Worm (Caenorhabditis elegans) whole organism, L2 larva: Measurements from ENCODE around the gene eif-3.G.

ENCODE experiments used
- C34F6.9 ChIP-seq: fragments of 150-350 bp; optimal IDR thresholded peaks from 2 replicates; lab custom pipeline; 2014; ENCODE audit warnings: missing biosample characterization, missing genetic modification characterization
- F13H6.1 ChIP-seq: sonication (generic microtip); optimal IDR thresholded peaks from 2 replicates; lab custom pipeline; 2016; ENCODE audit warnings: missing genetic modification characterization, missing compliant biosample characterization
- R02D3.7 ChIP-seq: fragments of 150-350 bp; optimal IDR thresholded peaks from 2 replicates; lab custom pipeline; 2014; ENCODE audit warnings: missing biosample characterization, missing genetic modification characterization
- ZK546.5 ChIP-seq: sonication (generic microtip); optimal IDR thresholded peaks from 2 replicates; lab custom pipeline; 2017; ENCODE audit warnings: missing biosample characterization, missing genetic modification characterization
- alr-1 ChIP-seq: fragments of 150-350 bp; optimal IDR thresholded peaks from 2 replicates; lab custom pipeline; 2014; ENCODE audit warnings: missing biosample characterization, missing genetic modification characterization
- aly-2 ChIP-seq: fragments of 150-350 bp; optimal IDR thresholded peaks from 2 replicates; lab custom pipeline; 2014; ENCODE audit warnings: missing biosample characterization, missing genetic modification characterization
- ama-1 ChIP-seq: fragments of 150-350 bp; optimal IDR thresholded peaks from 2 replicates; lab custom pipeline; 2018; ENCODE audit warnings: inconsistent platforms
- blmp-1 ChIP-seq: sonication (generic microtip); optimal IDR thresholded peaks from 2 replicates; lab custom pipeline; 2017; ENCODE audit warnings: missing genetic modification characterization, mild to moderate bottlenecking, missing compliant biosample characterization, antibody characterized with exemption, moderate library complexity; ENCODE audit not compliant: insufficient read depth
- ceh-16 ChIP-seq: fragments of 150-350 bp; optimal IDR thresholded peaks from 2 replicates; lab custom pipeline; 2014; ENCODE audit warnings: missing biosample characterization, missing genetic modification characterization
- ceh-82 ChIP-seq: fragments of 150-350 bp; optimal IDR thresholded peaks from 2 replicates; lab custom pipeline; 2014; ENCODE audit warnings: missing biosample characterization, missing genetic modification characterization
- crh-2 ChIP-seq: sonication (generic microtip); optimal IDR thresholded peaks from 2 replicates; lab custom pipeline; 2017; ENCODE audit warnings: missing biosample characterization, missing genetic modification characterization
- dmd-4 ChIP-seq: sonication (generic microtip); optimal IDR thresholded peaks from 2 replicates; lab custom pipeline; 2017; ENCODE audit warnings: missing biosample characterization, missing genetic modification characterization
- egl-27 ChIP-seq: sonication (generic microtip); optimal IDR thresholded peaks from 3 replicates; lab custom pipeline; 2017; ENCODE audit warnings: missing biosample characterization, missing genetic modification reagents, missing genetic modification characterization
- elt-3 ChIP-seq: sonication (generic microtip); optimal IDR thresholded peaks from 2 replicates; lab custom pipeline; 2017; ENCODE audit warnings: missing biosample characterization, missing genetic modification characterization
- fos-1 ChIP-seq: fragments of 150-350 bp; optimal IDR thresholded peaks from 2 replicates; lab custom pipeline; 2014; ENCODE audit warnings: missing biosample characterization, missing genetic modification characterization
- gmeb-1 ChIP-seq: fragments of 150-350 bp; optimal IDR thresholded peaks from 2 replicates; lab custom pipeline; 2014; ENCODE audit warnings: missing biosample characterization, missing genetic modification characterization
- lin-11 ChIP-seq: fragments of 150-350 bp; sonication (generic microtip); optimal IDR thresholded peaks from 2 replicates; lab custom pipeline; 2014; ENCODE audit warnings: missing biosample characterization, missing genetic modification characterization, inconsistent platforms, mixed read lengths
- lin-13 ChIP-seq: fragments of 150-350 bp; optimal IDR thresholded peaks from 2 replicates; lab custom pipeline; 2014; ENCODE audit warnings: missing biosample characterization, missing genetic modification reagents, missing genetic modification characterization
- lsy-2 ChIP-seq, 2 experiments: fragments of 150-350 bp in 1 of 2; sonication (generic microtip) in 1 of 2; optimal IDR thresholded peaks; 2 replicates each; lab custom pipeline; 2014 to 2017; ENCODE audit warnings: missing biosample characterization in 2 of 2, missing genetic modification characterization in 2 of 2
- mab-5 ChIP-seq: fragments of 150-350 bp; optimal IDR thresholded peaks from 2 replicates; lab custom pipeline; 2014; ENCODE audit warnings: missing biosample characterization, missing genetic modification characterization
- mbf-1 ChIP-seq: sonication (generic microtip); optimal IDR thresholded peaks from 2 replicates; lab custom pipeline; 2017; ENCODE audit warnings: missing biosample characterization, missing genetic modification characterization
- mdl-1 ChIP-seq, 2 experiments: fragments of 150-350 bp in 1 of 2; sonication (generic microtip) in 1 of 2; optimal IDR thresholded peaks; 2 replicates each; lab custom pipeline; 2017; ENCODE audit warnings: missing biosample characterization in 2 of 2, missing genetic modification characterization in 2 of 2
- nhr-10 ChIP-seq: sonication (generic microtip); optimal IDR thresholded peaks from 2 replicates; lab custom pipeline; 2017; ENCODE audit warnings: missing biosample characterization, missing genetic modification characterization
- nhr-11 ChIP-seq: fragments of 150-350 bp; optimal IDR thresholded peaks from 2 replicates; lab custom pipeline; 2014; ENCODE audit warnings: missing biosample characterization, missing genetic modification characterization
- nhr-129 ChIP-seq: fragments of 150-350 bp; optimal IDR thresholded peaks from 2 replicates; lab custom pipeline; 2014; ENCODE audit warnings: missing biosample characterization, missing genetic modification characterization
- nhr-21 ChIP-seq: fragments of 150-350 bp; optimal IDR thresholded peaks from 2 replicates; lab custom pipeline; 2014; ENCODE audit warnings: missing biosample characterization, missing genetic modification characterization
- nhr-23 ChIP-seq: fragments of 150-350 bp; optimal IDR thresholded peaks from 2 replicates; lab custom pipeline; 2014; ENCODE audit warnings: missing biosample characterization, missing genetic modification reagents, missing genetic modification characterization
- nhr-237 ChIP-seq: fragments of 150-350 bp; optimal IDR thresholded peaks from 2 replicates; lab custom pipeline; 2014; ENCODE audit warnings: missing biosample characterization, missing genetic modification characterization
- nhr-25 ChIP-seq: fragments of 150-350 bp; sonication (generic microtip); optimal IDR thresholded peaks from 3 replicates; lab custom pipeline; 2014; ENCODE audit warnings: missing biosample characterization, missing genetic modification characterization
- nhr-77 ChIP-seq: fragments of 150-350 bp; optimal IDR thresholded peaks from 2 replicates; lab custom pipeline; 2014; ENCODE audit warnings: missing biosample characterization, missing genetic modification characterization
- sem-4 ChIP-seq: fragments of 150-350 bp; optimal IDR thresholded peaks from 2 replicates; lab custom pipeline; 2014; ENCODE audit warnings: missing biosample characterization, missing genetic modification reagents, missing genetic modification characterization
- skn-1 ChIP-seq: sonication (generic microtip); optimal IDR thresholded peaks from 2 replicates; lab custom pipeline; 2017; ENCODE audit warnings: missing biosample characterization, missing genetic modification characterization
- sma-3 ChIP-seq: sonication (generic microtip); optimal IDR thresholded peaks from 2 replicates; lab custom pipeline; 2016; ENCODE audit warnings: missing genetic modification reagents, missing genetic modification characterization, missing compliant biosample characterization
- sma-9 ChIP-seq, 2 experiments: fragments of 150-350 bp in 1 of 2; sonication (generic microtip) in 1 of 2; optimal IDR thresholded peaks; 2 replicates each; lab custom pipeline; 2014 to 2016; ENCODE audit warnings: missing genetic modification characterization in 2 of 2, mild to moderate bottlenecking in 1 of 2, missing biosample characterization in 1 of 2, missing compliant biosample characterization in 1 of 2, missing genetic modification reagents in 1 of 2, moderate library complexity in 1 of 2
- snpc-4 ChIP-seq: fragments of 150-350 bp; optimal IDR thresholded peaks from 2 replicates; lab custom pipeline; 2014; ENCODE audit warnings: missing biosample characterization, missing genetic modification characterization
- unc-55 ChIP-seq: fragments of 150-350 bp; sonication (generic microtip); optimal IDR thresholded peaks from 3 replicates; lab custom pipeline; 2014; ENCODE audit warnings: missing biosample characterization, missing genetic modification reagents, missing genetic modification characterization
- unc-62 ChIP-seq: fragments of 150-350 bp; optimal IDR thresholded peaks from 2 replicates; lab custom pipeline; 2014; ENCODE audit warnings: missing biosample characterization, missing genetic modification reagents, missing genetic modification characterization
- zag-1 ChIP-seq: fragments of 150-350 bp; optimal IDR thresholded peaks from 2 replicates; lab custom pipeline; 2014; ENCODE audit warnings: missing biosample characterization, missing genetic modification characterization
- ztf-11 ChIP-seq: sonication (generic microtip); optimal IDR thresholded peaks from 2 replicates; lab custom pipeline; 2017; ENCODE audit warnings: missing biosample characterization, missing genetic modification characterization
- ztf-4 ChIP-seq: fragments of 150-350 bp; optimal IDR thresholded peaks from 2 replicates; lab custom pipeline; 2014; ENCODE audit warnings: missing biosample characterization, missing genetic modification characterization

The eif-3.G gene

ce11 chrII:8483124-8483792 lies 40.7 kb downstream of the eif-3.G start:
- no peak for TF ChIP-seq snpc-4 (tag; lab: Kevin White, UChicago)
- TF ChIP-seq egl-27 (tag; lab: Kevin White, UChicago), result no peak
- no peak for TF ChIP-seq alr-1 (tag; lab: Kevin White, UChicago)
- TF ChIP-seq nhr-10, result no peak
- TF ChIP-seq nhr-21 (tag; lab: Kevin White, UChicago), result no peak
- TF ChIP-seq nhr-129, result peak; percentile 51
- no peak for TF ChIP-seq nhr-25 (tag; lab: Kevin White, UChicago)
- no peak for TF ChIP-seq skn-1 (tag; lab: Kevin White, UChicago)
- peak; percentile 26 for TF ChIP-seq nhr-11 (tag; lab: Kevin White, UChicago)
- TF ChIP-seq nhr-77 (tag; lab: Kevin White, UChicago), result no peak
- no peak for TF ChIP-seq elt-3 (tag; lab: Kevin White, UChicago)
- peak; percentile 40 for TF ChIP-seq gmeb-1 (tag; lab: Kevin White, UChicago)
- TF ChIP-seq sem-4 (tag; lab: Kevin White, UChicago), result no peak
- TF ChIP-seq ama-1 (lab: Kevin White, UChicago), result no peak
- TF ChIP-seq ztf-11 (tag; lab: Kevin White, UChicago), result no peak
- TF ChIP-seq ceh-82 (tag; lab: Kevin White, UChicago), result no peak
- peak in 1 of 2 experiments; percentile 84 for TF ChIP-seq lsy-2 (tag; optimal IDR thresholded peaks at IDR 0.05; lab: Kevin White, UChicago)
- TF ChIP-seq F13H6.1 (tag; lab: Kevin White, UChicago), result peak; percentile 11
- TF ChIP-seq unc-62 (GFP tag; lab: Kevin White, UChicago), result no peak
- peak; percentile 20 for TF ChIP-seq fos-1 (tag; lab: Kevin White, UChicago)
- TF ChIP-seq R02D3.7, result no peak
- TF ChIP-seq C34F6.9 (tag; lab: Kevin White, UChicago), result peak; percentile 31
- TF ChIP-seq unc-55 (GFP tag; lab: Kevin White, UChicago), result peak; percentile 12
- TF ChIP-seq sma-9 (GFP tag; optimal IDR thresholded peaks at IDR 0.05; lab: Kevin White, UChicago), result no peak
- no peak for TF ChIP-seq sma-9 (tag; optimal IDR thresholded peaks at IDR 0.05; lab: Kevin White, UChicago)
- TF ChIP-seq crh-2, result peak; percentile 13
- TF ChIP-seq, all 48 proteins: peak for 9

- TF ChIP-seq elt-3 (tag; lab: Kevin White, UChicago), result no peak
- TF ChIP-seq nhr-10, result no peak
- TF ChIP-seq ztf-4 (tag; lab: Kevin White, UChicago), result no peak
- TF ChIP-seq nhr-21 (tag; lab: Kevin White, UChicago), result no peak
- TF ChIP-seq ama-1 (lab: Kevin White, UChicago), result peak; percentile 39
- peak in 1 of 2 experiments; percentile 17 for TF ChIP-seq mdl-1 (tag; optimal IDR thresholded peaks at IDR 0.05; lab: Kevin White, UChicago)
- peak; percentile 54 for TF ChIP-seq nhr-129
- no peak for TF ChIP-seq ZK546.5
- peak; percentile 77 for TF ChIP-seq sma-9 (GFP tag; optimal IDR thresholded peaks at IDR 0.05; lab: Kevin White, UChicago)
- TF ChIP-seq sma-9 (tag; optimal IDR thresholded peaks at IDR 0.05; lab: Kevin White, UChicago), result no peak
- no peak for TF ChIP-seq blmp-1 (tag; lab: Kevin White, UChicago)
- no peak for TF ChIP-seq lin-13 (GFP tag; lab: Kevin White, UChicago)
- peak; percentile 13 for TF ChIP-seq fos-1 (tag; lab: Kevin White, UChicago)
- no peak for TF ChIP-seq mbf-1
- TF ChIP-seq aly-2, result no peak
- TF ChIP-seq lsy-2 (tag; optimal IDR thresholded peaks at IDR 0.05; lab: Kevin White, UChicago), result no peak
- no peak for TF ChIP-seq C34F6.9 (tag; lab: Kevin White, UChicago)
- no peak for TF ChIP-seq nhr-25 (tag; lab: Kevin White, UChicago)
- peak; percentile 52 for TF ChIP-seq sem-4 (tag; lab: Kevin White, UChicago)
- peak; percentile 83 for TF ChIP-seq skn-1 (tag; lab: Kevin White, UChicago)
- TF ChIP-seq nhr-23, result no peak
- no peak for TF ChIP-seq lin-11
- no peak for TF ChIP-seq unc-62 (GFP tag; lab: Kevin White, UChicago)
- peak; percentile 0 for TF ChIP-seq zag-1 (tag; lab: Kevin White, UChicago)
- TF ChIP-seq dmd-4, result no peak
- TF ChIP-seq sma-3 (GFP tag; lab: Kevin White, UChicago), result no peak
Measured at ce11 chrII:8483793-8484186, 41.2 kb downstream of the eif-3.G start, which contains the start of gene taap-1. Gene taap-1 (minus strand): TSS chrII:8483871.

- TF ChIP-seq sma-3 (GFP tag; lab: Kevin White, UChicago) (no peak), mab-5 (no peak), nhr-129 (peak; percentile 63), unc-55 (GFP tag; lab: Kevin White, UChicago) (peak; percentile 4), sma-9 (GFP tag; optimal IDR thresholded peaks at IDR 0.05; lab: Kevin White, UChicago) (peak; percentile 68), sma-9 (tag; optimal IDR thresholded peaks at IDR 0.05; lab: Kevin White, UChicago) (no peak), C34F6.9 (tag; lab: Kevin White, UChicago) (peak; percentile 33), F13H6.1 (tag; lab: Kevin White, UChicago) (peak; percentile 56), R02D3.7 (no peak), dmd-4 (no peak), lsy-2 (tag; optimal IDR thresholded peaks at IDR 0.05; lab: Kevin White, UChicago) (peak in 1 of 2 experiments; percentile 26), ceh-16 (tag; lab: Kevin White, UChicago) (no peak), nhr-77 (tag; lab: Kevin White, UChicago) (no peak), ama-1 (lab: Kevin White, UChicago) (peak; percentile 8), fos-1 (tag; lab: Kevin White, UChicago) (peak; percentile 71), gmeb-1 (tag; lab: Kevin White, UChicago) (peak; percentile 30), egl-27 (tag; lab: Kevin White, UChicago) (peak; percentile 13), nhr-237 (no peak), crh-2 (peak; percentile 78)
- TF ChIP-seq, all 48 proteins: peak for 11
Measured at ce11 chrII:8484546-8484945, 42.0 kb downstream of the eif-3.G start.
